Fruit fly (Drosophila melanogaster): ENCODE measurements around the gene SclB.

DNA sequence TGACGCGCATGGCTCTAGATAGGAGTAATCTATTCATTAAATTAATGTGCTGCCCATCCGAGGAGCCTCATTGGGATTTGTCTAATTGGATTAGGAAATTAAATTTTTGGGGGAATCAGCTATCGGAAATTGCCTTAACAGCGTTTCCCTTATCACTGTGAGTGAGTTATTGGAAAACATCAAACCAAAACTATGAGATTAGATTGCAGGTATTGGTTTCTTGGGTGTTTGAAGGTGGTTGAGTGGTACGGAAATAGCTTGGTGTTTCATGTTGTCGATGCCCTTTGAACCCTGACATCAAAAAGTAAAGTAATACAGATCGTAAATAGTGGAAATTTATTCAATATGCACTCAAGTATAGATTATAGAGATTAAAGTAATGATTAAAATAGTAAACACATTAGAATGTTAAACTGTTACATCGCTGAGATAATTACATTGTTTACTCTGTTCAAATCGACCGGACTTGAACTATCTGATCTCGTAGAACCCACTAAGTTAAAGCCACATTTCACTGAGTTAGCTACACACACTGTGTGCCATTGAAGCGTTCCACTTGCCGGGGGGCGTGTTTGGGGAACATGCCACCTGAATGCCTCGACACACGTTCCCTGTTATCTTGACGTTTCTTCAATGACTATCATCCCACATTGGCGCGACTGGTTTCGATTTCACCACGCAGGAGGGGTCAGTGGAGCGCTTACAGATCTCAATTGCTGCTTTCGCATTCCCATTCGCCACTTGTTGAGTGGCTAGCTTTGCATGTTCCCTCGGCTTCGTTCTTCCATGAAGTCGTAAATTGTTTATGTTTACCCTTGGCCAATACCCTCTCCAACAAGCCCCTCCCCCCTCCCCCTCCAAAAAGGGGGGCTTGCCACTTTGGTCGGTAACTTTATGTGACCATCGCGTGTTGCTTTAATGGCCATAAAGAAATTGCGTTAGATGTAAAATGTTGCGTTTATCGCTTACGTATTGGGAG is 45.4 kb downstream of the SclB start:
- TF ChIP-seq h (optimal IDR thresholded peaks at IDR 0.05) (no peak), ttk (optimal IDR thresholded peaks at IDR 0.05) (no peak)
